Worm (Caenorhabditis elegans): ENCODE results near the gene F26D2.16.

The F26D2.16 gene

DNA sequence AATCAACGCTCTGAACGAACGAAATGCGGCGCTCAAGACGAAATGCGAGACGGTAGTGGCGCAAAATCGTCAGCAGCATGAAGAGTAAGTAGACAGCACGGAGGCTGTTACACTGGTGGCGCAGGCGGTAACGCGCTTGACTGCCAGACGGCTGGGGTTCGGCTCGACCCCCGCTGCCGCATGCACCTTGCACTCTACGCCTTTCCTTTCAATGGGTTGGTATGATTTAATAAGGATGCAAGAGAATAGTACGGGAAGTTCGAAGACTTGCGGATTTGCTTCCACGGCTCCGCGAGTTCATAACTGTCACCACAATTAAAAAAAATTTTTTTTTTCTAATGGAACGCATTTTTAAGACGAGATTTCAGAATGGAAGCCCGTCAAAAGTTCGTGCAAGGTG, 49.6 kb downstream of the F26D2.16 start (continued):
- no peak for TF ChIP-seq F55B11.4 (tag; optimal IDR thresholded peaks at IDR 0.05; ENCODE audit: borderline replicate concordance, insufficient read depth)
- TF ChIP-seq ceh-40 (GFP tag; IDR thresholded peaks at IDR 0.05), result no peak
- peak; percentile 45 for TF ChIP-seq somi-1 (GFP tag; optimal IDR thresholded peaks at IDR 0.05)
- TF ChIP-seq Y67H2A.10 (GFP tag; conservative IDR thresholded peaks at IDR 0.05), result no peak
- peak; percentile 54 for TF ChIP-seq lsl-1 (GFP tag; optimal IDR thresholded peaks at IDR 0.05)
- peak; percentile 72 for TF ChIP-seq rcor-1 (GFP tag; IDR thresholded peaks at IDR 0.05)
- TF ChIP-seq cebp-2 (GFP tag; IDR thresholded peaks at IDR 0.05), result peak; percentile 87
- TF ChIP-seq ceh-79 (tag; optimal IDR thresholded peaks at IDR 0.05), result peak; percentile 90
- TF ChIP-seq mxl-1 (tag; optimal IDR thresholded peaks at IDR 0.05), result peak; percentile 94
- TF ChIP-seq madf-10 (tag; optimal IDR thresholded peaks at IDR 0.05), result peak; percentile 68
- TF ChIP-seq hlh-12 (tag; optimal IDR thresholded peaks at IDR 0.05), result no peak
- peak; percentile 92 for TF ChIP-seq Y56A3A.18 (GFP tag; IDR thresholded peaks at IDR 0.05)
- TF ChIP-seq chd-7 (tag; optimal IDR thresholded peaks at IDR 0.05), result peak; percentile 84
- 0 out of 2 replicates have a peak, but pooled peaks have one; percentile 46 for TF ChIP-seq hsf-1 (GFP tag; IDR thresholded peaks at IDR 0.05)
- peak; percentile 92 for TF ChIP-seq rpc-1 (optimal IDR thresholded peaks at IDR 0.05)
- peak; percentile 88 for TF ChIP-seq rpc-1 (tag; optimal IDR thresholded peaks at IDR 0.05)
- peak; percentile 94 for TF ChIP-seq B0261.1 (tag; optimal IDR thresholded peaks at IDR 0.05)
- peak; percentile 89 for TF ChIP-seq repo-1 (tag; optimal IDR thresholded peaks at IDR 0.05)
- no peak for TF ChIP-seq lir-1 (GFP tag; conservative IDR thresholded peaks at IDR 0.05)
- TF ChIP-seq aptf-3 (GFP tag; IDR thresholded peaks at IDR 0.05), result 0 out of 2 replicates have a peak, but pooled peaks have one; percentile 35
- peak; percentile 44 to 66 for TF ChIP-seq let-607 (tag; optimal IDR thresholded peaks at IDR 0.05)
- TF ChIP-seq F57C9.4 (tag; optimal IDR thresholded peaks at IDR 0.05), result peak; percentile 61
- 0 out of 2 replicates have a peak, but pooled peaks have one; percentile 29 for TF ChIP-seq sea-2 (GFP tag; IDR thresholded peaks at IDR 0.05)
- TF ChIP-seq egl-44 (GFP tag; IDR thresholded peaks at IDR 0.05), result peak; percentile 92
- peak; percentile 40 for TF ChIP-seq tlf-1 (GFP tag; optimal IDR thresholded peaks at IDR 0.05)
- TF ChIP-seq F10E7.11 (tag; optimal IDR thresholded peaks at IDR 0.05), result peak; percentile 78
- TF ChIP-seq nfyb-1 (GFP tag; IDR thresholded peaks at IDR 0.05), result peak; percentile 88
- peak; percentile 83 for TF ChIP-seq Y53G8AR.9 (GFP tag; conservative IDR thresholded peaks at IDR 0.05)
- peak; percentile 12 for TF ChIP-seq efl-1 (GFP tag; optimal IDR thresholded peaks at IDR 0.05)
- TF ChIP-seq attf-5 (GFP tag; optimal IDR thresholded peaks at IDR 0.05), result peak; percentile 83
- TF ChIP-seq sptf-2 (GFP tag; optimal IDR thresholded peaks at IDR 0.05), result peak; percentile 70
- no peak for TF ChIP-seq aptf-2 (GFP tag; conservative IDR thresholded peaks at IDR 0.05)
- TF ChIP-seq hrde-1 (tag; optimal IDR thresholded peaks at IDR 0.05; ENCODE audit: borderline replicate concordance), result peak; percentile 89
- TF ChIP-seq die-1 (tag; optimal IDR thresholded peaks at IDR 0.05), result peak; percentile 94
- TF ChIP-seq pbrm-1 (GFP tag; IDR thresholded peaks at IDR 0.05), result peak; percentile 89
- peak; percentile 91 for TF ChIP-seq tbp1 (GFP tag; optimal IDR thresholded peaks at IDR 0.05)
- TF ChIP-seq ama-1 (optimal IDR thresholded peaks at IDR 0.05), result no peak
- peak; percentile 51 to 59 for TF ChIP-seq ama-1 (GFP tag; optimal IDR thresholded peaks at IDR 0.05)
- peak; percentile 83 for TF ChIP-seq mcd-1 (GFP tag; IDR thresholded peaks at IDR 0.05)
- no peak for TF ChIP-seq lag-1 (GFP tag; IDR thresholded peaks at IDR 0.05)
- TF ChIP-seq let-526 (GFP tag; IDR thresholded peaks at IDR 0.05), result peak; percentile 70; the same call in 1 of the 2 replicates
- peak; percentile 92 for TF ChIP-seq F52B5.7 (tag; optimal IDR thresholded peaks at IDR 0.05)
- peak; percentile 50 for TF ChIP-seq mel-28 (tag; optimal IDR thresholded peaks at IDR 0.05; ENCODE audit: borderline replicate concordance)
- no peak for TF ChIP-seq nhr-120 (GFP tag; IDR thresholded peaks at IDR 0.05)
- no peak for TF ChIP-seq F39B2.1 (GFP tag; IDR thresholded peaks at IDR 0.05)
- peak; percentile 85 for TF ChIP-seq T26A5.8 (tag; optimal IDR thresholded peaks at IDR 0.05)
- TF ChIP-seq C17E4.6 (GFP tag; IDR thresholded peaks at IDR 0.05), result no peak
- peak; percentile 32 for TF ChIP-seq ccch-3 (GFP tag; optimal IDR thresholded peaks at IDR 0.05)
- peak; percentile 59; the same call in 1 of the 2 replicates for TF ChIP-seq C06A6.2 (GFP tag; conservative IDR thresholded peaks at IDR 0.05)
- no peak for TF ChIP-seq ceh-58 (GFP tag; IDR thresholded peaks at IDR 0.05)

Data from whole organism, young adult.